Worm (Caenorhabditis elegans) whole organism, midembryonic: ENCODE data around the gene F23H11.5.
A peak's percentile ranks its signal among the peaks of the same experiment; 100 is the strongest.

Experiments used
- T22C8.4 ChIP-seq: fragments of 200-800 bp; sonication (Bioruptor generic); IDR thresholded peaks from 2 replicates; pipeline ENCODE4 v1.3.6; 2022; ENCODE audit warnings: missing genetic modification characterization, missing compliant biosample characterization
- cog-1 ChIP-seq: sonication (generic microtip); optimal IDR thresholded peaks from 2 replicates; lab custom pipeline; 2016; ENCODE audit warnings: missing genetic modification characterization, missing compliant biosample characterization
- flt-1 ChIP-seq: fragments of 200-800 bp; sonication (Bioruptor generic); IDR thresholded peaks from 2 replicates; pipeline ENCODE4 v1.3.6; 2022; ENCODE audit warnings: missing genetic modification characterization, missing compliant biosample characterization
- klf-2 ChIP-seq: fragments of 200-800 bp; sonication (Bioruptor generic); conservative IDR thresholded peaks from 2 replicates; pipeline ENCODE4 v1.3.6; 2022; ENCODE audit warnings: missing genetic modification reagents, missing genetic modification characterization, missing compliant biosample characterization
- med-1 ChIP-seq: sonication (generic microtip); optimal IDR thresholded peaks from 2 replicates; lab custom pipeline; 2017; ENCODE audit warnings: missing genetic modification characterization, mild to moderate bottlenecking, missing compliant biosample characterization, antibody characterized with exemption, missing genetic modification reagents; ENCODE audit not compliant: insufficient read depth
- ref-1 ChIP-seq: fragments of 200-800 bp; sonication (Bioruptor generic); conservative IDR thresholded peaks from 2 replicates; pipeline ENCODE4 v1.3.6; 2022; ENCODE audit warnings: missing genetic modification reagents, missing genetic modification characterization, missing compliant biosample characterization
- tab-1 ChIP-seq: fragments of 200-800 bp; sonication (Bioruptor generic); IDR thresholded peaks from 2 replicates; pipeline ENCODE4 v1.3.6; 2022; ENCODE audit warnings: missing genetic modification characterization, missing compliant biosample characterization
- ztf-23 ChIP-seq: fragments of 200-800 bp; sonication (Bioruptor generic); IDR thresholded peaks from 2 replicates; pipeline ENCODE4 v1.3.6; 2022; ENCODE audit warnings: missing genetic modification reagents, missing genetic modification characterization, missing compliant biosample characterization
- ztf-29 ChIP-seq: fragments of 200-800 bp; sonication (Bioruptor generic); IDR thresholded peaks from 2 replicates; pipeline ENCODE4 v1.3.6; 2022; ENCODE audit warnings: missing genetic modification reagents, missing genetic modification characterization, missing compliant biosample characterization

F23H11.5 gene

ce11 chrIII:901148-901547 lies 9.2 kb downstream of the F23H11.5 start, which contains the start of gene sucl-2:
Gene sucl-2, minus strand, starts transcription at chrIII:901412.
- no peak for TF ChIP-seq ztf-29
- no peak for TF ChIP-seq klf-2 (GFP tag; lab: Robert Waterston, UW)
- TF ChIP-seq flt-1 (GFP tag; lab: Robert Waterston, UW): no peak
- TF ChIP-seq ztf-23 (GFP tag; lab: Robert Waterston, UW): no peak
- TF ChIP-seq cog-1 (tag; lab: Kevin White, UChicago): no peak
- TF ChIP-seq T22C8.4 (GFP tag; lab: Robert Waterston, UW): no peak
- TF ChIP-seq tab-1: no peak
- TF ChIP-seq med-1 (GFP tag; lab: Kevin White, UChicago): no peak
- no peak for TF ChIP-seq ref-1 (GFP tag; lab: Robert Waterston, UW)

DNA sequence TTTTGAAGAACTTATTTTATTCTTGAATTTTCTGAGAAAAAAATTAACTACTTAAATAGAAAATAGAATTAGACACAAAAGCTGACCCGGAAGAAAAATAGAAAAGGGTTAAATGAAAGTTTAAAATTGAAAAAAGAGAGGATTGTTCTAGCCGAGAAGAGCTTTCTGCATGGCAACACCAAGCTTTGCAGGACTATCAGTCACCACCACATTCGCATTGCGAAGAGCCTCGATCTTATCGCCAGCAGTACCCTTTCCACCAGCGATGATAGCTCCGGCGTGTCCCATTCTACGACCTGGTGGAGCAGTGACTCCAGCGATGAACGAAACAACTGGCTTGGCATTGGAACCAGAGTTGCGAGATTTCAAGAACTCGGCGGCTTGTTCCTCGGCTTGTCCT lies 10.3 kb downstream of the F23H11.5 start:
- TF ChIP-seq flt-1 (GFP tag; lab: Robert Waterston, UW) (no peak), T22C8.4 (GFP tag; lab: Robert Waterston, UW) (no peak), klf-2 (GFP tag; lab: Robert Waterston, UW) (no peak), tab-1 (no peak), cog-1 (tag; lab: Kevin White, UChicago) (no peak), ref-1 (GFP tag; lab: Robert Waterston, UW) (no peak), ztf-23 (GFP tag; lab: Robert Waterston, UW) (no peak), med-1 (GFP tag; lab: Kevin White, UChicago) (no peak), ztf-29 (no peak)

DNA sequence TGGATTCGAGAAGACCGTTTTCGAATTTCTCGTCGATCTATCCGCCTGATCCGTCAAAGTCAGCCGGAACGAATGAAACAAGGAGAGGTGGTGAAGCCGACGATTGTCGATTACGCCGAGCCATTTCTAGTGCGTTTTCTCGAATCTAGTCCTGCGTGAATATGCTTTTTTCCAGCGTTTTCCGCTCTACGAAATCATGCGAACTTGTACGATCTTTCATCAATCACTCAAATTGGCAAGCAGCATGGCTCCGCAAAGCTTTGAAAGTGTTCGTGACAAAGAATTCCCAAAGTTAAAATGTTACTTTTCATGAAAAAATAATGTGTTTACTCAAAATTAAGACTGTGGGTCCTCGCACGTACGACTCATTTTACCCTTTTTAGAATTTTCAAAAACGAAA lies 13.5 kb downstream of the F23H11.5 start:
- no peak for TF ChIP-seq med-1 (GFP tag; lab: Kevin White, UChicago)
- TF ChIP-seq tab-1: no peak
- no peak for TF ChIP-seq ztf-29
- TF ChIP-seq ztf-23 (GFP tag; lab: Robert Waterston, UW): no peak
- no peak for TF ChIP-seq klf-2 (GFP tag; lab: Robert Waterston, UW)

ce11 chrIII:895525-895924 lies 14.9 kb downstream of the F23H11.5 start, which contains the start of the genes ztf-18 and F23H11.2:
Gene ztf-18, minus strand, starts transcription at chrIII:895712.
Gene F23H11.2, plus strand, starts transcription at chrIII:895747.
- TF ChIP-seq ztf-23 (GFP tag; lab: Robert Waterston, UW) (no peak), klf-2 (GFP tag; lab: Robert Waterston, UW) (no peak), tab-1 (no peak), flt-1 (GFP tag; lab: Robert Waterston, UW) (no peak), T22C8.4 (GFP tag; lab: Robert Waterston, UW) (no peak), ztf-29 (no peak), cog-1 (tag; lab: Kevin White, UChicago) (no peak), med-1 (GFP tag; lab: Kevin White, UChicago) (no peak), ref-1 (GFP tag; lab: Robert Waterston, UW) (no peak)

- TF ChIP-seq tab-1 (no peak), ztf-29 (no peak), klf-2 (GFP tag; lab: Robert Waterston, UW) (no peak), ref-1 (GFP tag; lab: Robert Waterston, UW) (no peak), cog-1 (tag; lab: Kevin White, UChicago) (no peak), T22C8.4 (GFP tag; lab: Robert Waterston, UW) (no peak)
Observed at ce11 chrIII:891014-891413, 19.4 kb downstream of the F23H11.5 start, which contains the start of gene T24C4.10. Gene T24C4.10, minus strand, starts transcription at chrIII:891243.

- TF ChIP-seq med-1 (GFP tag; lab: Kevin White, UChicago) (no peak), klf-2 (GFP tag; lab: Robert Waterston, UW) (no peak), tab-1 (no peak), flt-1 (GFP tag; lab: Robert Waterston, UW) (no peak), ztf-23 (GFP tag; lab: Robert Waterston, UW) (no peak), ref-1 (GFP tag; lab: Robert Waterston, UW) (no peak), ztf-29 (no peak), T22C8.4 (GFP tag; lab: Robert Waterston, UW) (no peak), cog-1 (tag; lab: Kevin White, UChicago) (no peak)
Observed at ce11 chrIII:888983-889549, 21.3 kb downstream of the F23H11.5 start.

DNA sequence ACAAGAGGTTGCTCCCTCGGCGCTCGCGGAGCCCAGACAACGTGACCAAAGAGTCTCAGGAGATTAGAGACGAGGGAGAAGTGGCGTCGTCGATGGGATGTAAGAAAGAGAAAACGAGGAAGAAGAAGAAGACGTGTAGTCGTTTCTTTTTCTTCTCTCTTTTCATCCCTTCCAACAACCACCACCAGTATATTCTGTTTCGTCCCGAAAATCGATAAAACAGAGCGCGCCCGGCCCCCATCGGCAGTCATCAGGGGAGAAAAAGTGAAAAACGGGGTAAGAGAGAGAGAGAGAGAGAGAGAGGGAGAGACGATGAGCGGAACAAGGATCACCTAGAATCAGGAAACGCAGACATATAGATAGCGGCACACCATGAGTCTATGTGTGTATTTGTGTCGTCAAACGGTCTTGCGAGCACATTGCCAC lies 22.5 kb downstream of the F23H11.5 start:
- TF ChIP-seq ztf-23 (GFP tag; lab: Robert Waterston, UW) (no peak), med-1 (GFP tag; lab: Kevin White, UChicago) (no peak), ref-1 (GFP tag; lab: Robert Waterston, UW) (no peak), cog-1 (tag; lab: Kevin White, UChicago) (peak; percentile 75), ztf-29 (no peak), T22C8.4 (GFP tag; lab: Robert Waterston, UW) (peak; percentile 90), flt-1 (GFP tag; lab: Robert Waterston, UW) (0 out of 2 replicates have a peak, but pooled peaks have one; percentile 34), klf-2 (GFP tag; lab: Robert Waterston, UW) (no peak), tab-1 (no peak)

DNA sequence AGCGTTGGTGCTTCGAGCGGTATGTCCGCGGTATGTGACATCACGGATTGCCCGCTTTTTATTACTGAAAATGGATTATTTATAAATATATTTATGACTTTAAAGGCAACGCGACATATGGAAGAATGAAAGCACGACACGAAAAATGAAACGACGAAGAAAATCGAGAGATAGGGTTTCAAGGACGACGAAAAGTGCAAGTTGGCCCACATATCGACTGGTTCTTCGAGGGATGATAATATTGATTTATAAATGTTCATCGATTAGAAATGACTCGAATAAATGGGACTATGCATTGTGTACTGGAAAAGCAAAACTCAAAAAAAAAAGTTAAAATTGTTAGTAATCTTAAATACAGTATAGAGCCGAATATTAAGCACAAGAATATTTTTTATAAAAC lies 23.7 kb downstream of the F23H11.5 start, which contains the start of gene zer-1:
zer-1 (minus strand) TSS at position 68 of the 400 bp plus-strand sequence.
- no peak for TF ChIP-seq flt-1 (GFP tag; lab: Robert Waterston, UW)
- no peak for TF ChIP-seq T22C8.4 (GFP tag; lab: Robert Waterston, UW)
- TF ChIP-seq cog-1 (tag; lab: Kevin White, UChicago): no peak
- TF ChIP-seq med-1 (GFP tag; lab: Kevin White, UChicago): no peak
- no peak for TF ChIP-seq ztf-29
- TF ChIP-seq ztf-23 (GFP tag; lab: Robert Waterston, UW): no peak
- no peak for TF ChIP-seq tab-1
- no peak for TF ChIP-seq ref-1 (GFP tag; lab: Robert Waterston, UW)
- TF ChIP-seq klf-2 (GFP tag; lab: Robert Waterston, UW): no peak

ce11 chrIII:883595-883994 lies 26.8 kb downstream of the F23H11.5 start:
- TF ChIP-seq ztf-29: no peak
- no peak for TF ChIP-seq ref-1 (GFP tag; lab: Robert Waterston, UW)
- no peak for TF ChIP-seq med-1 (GFP tag; lab: Kevin White, UChicago)
- TF ChIP-seq ztf-23 (GFP tag; lab: Robert Waterston, UW): no peak
- TF ChIP-seq T22C8.4 (GFP tag; lab: Robert Waterston, UW): no peak
- no peak for TF ChIP-seq klf-2 (GFP tag; lab: Robert Waterston, UW)
- no peak for TF ChIP-seq tab-1
- no peak for TF ChIP-seq cog-1 (tag; lab: Kevin White, UChicago)
- TF ChIP-seq flt-1 (GFP tag; lab: Robert Waterston, UW): no peak
